Worm (Caenorhabditis elegans): Measurements from ENCODE around the gene C30G7.3.

The C30G7.3 gene

DNA sequence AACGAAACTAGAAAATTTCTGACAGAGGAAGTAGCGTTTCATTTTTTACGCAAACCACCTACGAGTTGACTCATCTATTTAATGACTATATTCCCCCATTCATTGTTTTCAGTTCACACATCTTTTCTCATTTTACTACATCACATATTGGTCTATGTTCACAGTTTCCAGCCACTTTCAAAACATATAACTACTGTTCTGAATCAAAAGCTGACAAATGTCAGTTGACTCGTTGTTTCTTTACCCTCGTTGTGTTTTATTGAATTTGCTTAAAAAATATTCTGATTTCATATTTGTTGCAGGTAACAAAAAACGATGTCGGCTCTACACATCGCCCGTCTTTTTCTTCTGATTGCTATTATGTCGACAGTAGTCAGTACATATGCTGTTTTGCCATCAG is 25.6 kb upstream of the C30G7.3 start, which contains the start of gene nlp-59:
nlp-59 (plus strand) TSS at position 301 of the 400 bp plus-strand sequence.
- no peak for TF ChIP-seq tbx-37 (GFP tag; conservative IDR thresholded peaks at IDR 0.05)
- no peak for TF ChIP-seq ceh-13 (GFP tag; optimal IDR thresholded peaks at IDR 0.05)
- no peak for TF ChIP-seq hnd-1 (tag; optimal IDR thresholded peaks at IDR 0.05)

DNA sequence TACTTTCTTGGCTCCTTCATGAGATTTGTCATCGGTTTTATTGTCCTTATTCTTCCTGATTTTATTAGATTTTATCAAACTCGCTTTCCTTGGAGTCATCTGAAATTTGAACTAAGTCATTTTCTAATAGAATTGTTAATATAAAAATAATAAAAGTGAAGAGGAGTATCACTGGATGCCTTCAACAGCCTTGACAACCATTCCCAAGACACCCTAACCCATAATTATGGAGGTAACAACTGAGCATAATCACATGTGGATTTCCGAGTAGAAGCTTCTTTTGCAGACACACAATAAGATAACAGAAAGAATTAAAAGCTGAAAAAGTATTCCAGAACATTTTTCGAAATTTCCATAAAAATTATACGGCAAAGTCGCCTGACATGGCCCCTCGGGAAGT is 10.2 kb upstream of the C30G7.3 start, which contains the start of gene F02D8.9:
F02D8.9 (minus strand) TSS at position 101 of the 400 bp plus-strand sequence.
- TF ChIP-seq ceh-13 (GFP tag; optimal IDR thresholded peaks at IDR 0.05): no peak
- no peak for TF ChIP-seq ets-7 (tag; optimal IDR thresholded peaks at IDR 0.05)
- no peak for TF ChIP-seq pes-1 (GFP tag; IDR thresholded peaks at IDR 0.05)
- TF ChIP-seq ceh-36 (tag; optimal IDR thresholded peaks at IDR 0.05): no peak

DNA sequence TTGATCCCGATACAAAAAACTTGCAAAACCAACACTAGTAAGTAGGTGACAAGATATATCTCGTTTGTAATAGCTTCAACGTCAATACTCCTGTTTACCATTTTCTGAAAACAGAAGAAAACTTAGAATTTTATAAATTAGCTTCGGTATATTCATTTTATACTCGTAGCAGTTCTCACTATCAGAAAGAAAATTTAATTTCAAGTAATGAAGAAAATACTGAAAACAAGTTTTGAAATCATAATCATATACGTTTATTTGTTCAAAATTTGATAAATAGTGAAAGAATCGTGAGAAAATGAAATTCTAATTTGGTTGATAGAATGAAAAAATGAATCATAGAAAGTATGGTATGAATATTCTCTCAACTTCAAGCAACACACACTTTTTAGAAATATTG is 9.1 kb upstream of the C30G7.3 start, which contains the start of gene C30G7.5:
C30G7.5 (minus strand) TSS at position 101 of the 400 bp plus-strand sequence.
- TF ChIP-seq pes-1 (GFP tag; IDR thresholded peaks at IDR 0.05): no peak
- TF ChIP-seq tra-4 (tag; optimal IDR thresholded peaks at IDR 0.05): no peak
- TF ChIP-seq F13C5.2 (tag; optimal IDR thresholded peaks at IDR 0.05): no peak
- no peak for TF ChIP-seq B0310.2 (tag; optimal IDR thresholded peaks at IDR 0.05)
- TF ChIP-seq ceh-13 (GFP tag; optimal IDR thresholded peaks at IDR 0.05): no peak
- TF ChIP-seq flt-1 (GFP tag; IDR thresholded peaks at IDR 0.05): no peak
- no peak for TF ChIP-seq tbx-11 (GFP tag; IDR thresholded peaks at IDR 0.05)
- no peak for TF ChIP-seq sea-1 (GFP tag; conservative IDR thresholded peaks at IDR 0.05)
- no peak for TF ChIP-seq scrt-1 (GFP tag; IDR thresholded peaks at IDR 0.05)
- TF ChIP-seq hmbx-1 (tag; optimal IDR thresholded peaks at IDR 0.05): no peak
- TF ChIP-seq ets-7 (tag; optimal IDR thresholded peaks at IDR 0.05): no peak
- no peak for TF ChIP-seq hnd-1 (tag; optimal IDR thresholded peaks at IDR 0.05)
- no peak for TF ChIP-seq tbx-37 (GFP tag; conservative IDR thresholded peaks at IDR 0.05)
- TF ChIP-seq ama-1 (optimal IDR thresholded peaks at IDR 0.05): no peak
- TF ChIP-seq hmg-4 (GFP tag; optimal IDR thresholded peaks at IDR 0.05): no peak
- TF ChIP-seq aly-1 (tag; optimal IDR thresholded peaks at IDR 0.05): no peak
- no peak for TF ChIP-seq ceh-36 (tag; optimal IDR thresholded peaks at IDR 0.05)

DNA sequence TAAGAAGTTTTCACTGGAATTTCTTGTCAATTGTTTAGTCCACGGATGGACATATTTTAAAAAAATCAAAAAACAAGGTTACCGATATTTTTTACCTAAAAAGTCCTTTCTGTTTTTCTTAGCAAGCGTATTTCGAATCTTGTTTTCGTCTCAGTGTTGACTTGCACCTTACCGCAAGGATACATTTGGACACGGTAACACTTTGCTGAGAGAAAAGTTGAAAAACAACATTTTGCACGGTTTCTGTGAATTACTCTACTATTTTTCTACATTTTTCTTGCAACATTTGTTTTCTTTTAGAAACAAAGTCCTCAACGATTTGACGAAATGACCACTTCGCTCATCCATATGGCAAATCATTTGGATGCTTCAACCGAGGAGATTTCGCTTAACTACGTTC is 4.0 kb upstream of the C30G7.3 start, which contains the start of gene hil-1:
hil-1 (plus strand) TSS at position 301 of the 400 bp plus-strand sequence.
- no peak for TF ChIP-seq tra-4 (tag; optimal IDR thresholded peaks at IDR 0.05)
- TF ChIP-seq ama-1 (optimal IDR thresholded peaks at IDR 0.05): no peak
- TF ChIP-seq hmg-4 (GFP tag; optimal IDR thresholded peaks at IDR 0.05): no peak
- no peak for TF ChIP-seq ets-7 (tag; optimal IDR thresholded peaks at IDR 0.05)
- no peak for TF ChIP-seq hmbx-1 (tag; optimal IDR thresholded peaks at IDR 0.05)
- no peak for TF ChIP-seq flt-1 (GFP tag; IDR thresholded peaks at IDR 0.05)
- no peak for TF ChIP-seq ceh-36 (tag; optimal IDR thresholded peaks at IDR 0.05)
- TF ChIP-seq hnd-1 (tag; optimal IDR thresholded peaks at IDR 0.05): no peak
- no peak for TF ChIP-seq pes-1 (GFP tag; IDR thresholded peaks at IDR 0.05)
- no peak for TF ChIP-seq B0310.2 (tag; optimal IDR thresholded peaks at IDR 0.05)
- no peak for TF ChIP-seq tbx-11 (GFP tag; IDR thresholded peaks at IDR 0.05)
- TF ChIP-seq sea-1 (GFP tag; conservative IDR thresholded peaks at IDR 0.05): no peak
- no peak for TF ChIP-seq ceh-13 (GFP tag; optimal IDR thresholded peaks at IDR 0.05)
- TF ChIP-seq aly-1 (tag; optimal IDR thresholded peaks at IDR 0.05): no peak
- TF ChIP-seq tbx-37 (GFP tag; conservative IDR thresholded peaks at IDR 0.05): no peak

DNA sequence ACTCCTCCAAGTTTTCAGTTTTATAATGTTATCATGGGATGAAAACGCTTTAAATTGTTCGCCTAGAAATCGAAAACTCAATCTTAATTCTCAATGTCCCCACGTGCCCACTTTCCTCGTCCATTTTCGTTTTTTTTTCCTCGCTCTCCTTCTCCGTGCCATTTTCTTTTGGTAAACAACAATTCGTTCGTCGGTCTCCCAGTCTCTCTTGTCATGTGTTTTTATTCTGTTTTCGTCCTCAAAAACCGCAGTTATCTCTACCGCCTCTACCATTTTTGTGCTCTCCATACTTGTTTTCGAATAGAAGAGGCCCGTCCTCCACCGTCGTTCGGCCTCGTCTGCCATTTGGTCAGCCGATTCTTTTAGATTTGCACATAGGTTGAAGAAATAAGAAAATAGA is 3.1 kb upstream of the C30G7.3 start:
- TF ChIP-seq ceh-36 (tag; optimal IDR thresholded peaks at IDR 0.05): no peak
- TF ChIP-seq hmbx-1 (tag; optimal IDR thresholded peaks at IDR 0.05): no peak
- TF ChIP-seq tra-4 (tag; optimal IDR thresholded peaks at IDR 0.05): no peak
- no peak for TF ChIP-seq pes-1 (GFP tag; IDR thresholded peaks at IDR 0.05)
- TF ChIP-seq ceh-13 (GFP tag; optimal IDR thresholded peaks at IDR 0.05): no peak
- no peak for TF ChIP-seq hnd-1 (tag; optimal IDR thresholded peaks at IDR 0.05)
- no peak for TF ChIP-seq tbx-11 (GFP tag; IDR thresholded peaks at IDR 0.05)
- TF ChIP-seq ets-7 (tag; optimal IDR thresholded peaks at IDR 0.05): no peak
- no peak for TF ChIP-seq scrt-1 (GFP tag; IDR thresholded peaks at IDR 0.05)
- TF ChIP-seq ama-1 (optimal IDR thresholded peaks at IDR 0.05): no peak
- TF ChIP-seq B0310.2 (tag; optimal IDR thresholded peaks at IDR 0.05): no peak

DNA sequence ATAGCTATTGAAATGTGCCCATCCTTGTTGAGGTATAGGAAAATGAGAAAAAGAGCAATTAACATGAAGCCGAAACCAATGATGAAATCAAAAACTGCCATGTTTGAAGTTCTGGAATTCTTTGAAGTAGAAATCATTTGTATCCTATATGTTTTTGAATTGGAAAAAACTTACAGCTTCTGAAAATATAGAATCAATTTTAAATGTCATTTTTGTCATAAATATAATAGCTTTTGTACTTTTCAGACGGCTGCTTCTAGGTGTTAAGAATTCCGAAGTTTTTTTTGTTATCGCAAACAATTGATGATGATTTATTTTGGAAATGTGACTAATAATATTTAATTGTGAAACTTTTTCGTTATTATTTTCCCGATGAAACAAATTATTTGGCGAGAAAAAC is 1.5 kb upstream of the C30G7.3 start, which contains the start of gene C30G7.4:
C30G7.4 (minus strand) TSS at position 101 of the 400 bp plus-strand sequence.
- TF ChIP-seq tra-4 (tag; optimal IDR thresholded peaks at IDR 0.05) (no peak), scrt-1 (GFP tag; IDR thresholded peaks at IDR 0.05) (no peak), hnd-1 (tag; optimal IDR thresholded peaks at IDR 0.05) (no peak), hmbx-1 (tag; optimal IDR thresholded peaks at IDR 0.05) (no peak), tbx-11 (GFP tag; IDR thresholded peaks at IDR 0.05) (no peak), sea-1 (GFP tag; conservative IDR thresholded peaks at IDR 0.05) (no peak), B0310.2 (tag; optimal IDR thresholded peaks at IDR 0.05) (no peak), ets-7 (tag; optimal IDR thresholded peaks at IDR 0.05) (no peak), F13C5.2 (tag; optimal IDR thresholded peaks at IDR 0.05) (no peak), hmg-4 (GFP tag; optimal IDR thresholded peaks at IDR 0.05) (no peak), pes-1 (GFP tag; IDR thresholded peaks at IDR 0.05) (no peak), ceh-13 (GFP tag; optimal IDR thresholded peaks at IDR 0.05) (no peak), ceh-36 (tag; optimal IDR thresholded peaks at IDR 0.05) (no peak), ama-1 (optimal IDR thresholded peaks at IDR 0.05) (no peak), aly-1 (tag; optimal IDR thresholded peaks at IDR 0.05) (no peak), tbx-37 (GFP tag; conservative IDR thresholded peaks at IDR 0.05) (no peak), flt-1 (GFP tag; IDR thresholded peaks at IDR 0.05) (no peak)

DNA sequence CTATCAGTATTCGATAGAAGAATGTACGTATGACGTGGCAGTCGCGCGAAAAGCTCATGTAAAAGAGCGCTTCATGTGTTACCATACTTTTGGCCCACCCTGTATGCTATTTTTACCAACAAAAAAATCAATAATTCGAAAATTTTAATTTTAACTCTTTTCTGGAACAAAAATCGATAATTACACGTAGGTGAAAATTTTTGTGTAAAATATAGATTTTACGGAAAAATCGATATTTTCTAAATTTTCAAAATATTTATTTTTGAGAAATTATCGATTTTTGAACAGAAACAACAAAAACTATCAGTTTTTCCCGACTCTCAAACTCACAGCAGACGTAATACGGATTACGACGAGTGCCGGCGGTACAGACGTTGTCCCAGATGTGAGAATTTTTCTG is 380 bp downstream of the C30G7.3 start:
- TF ChIP-seq B0310.2 (tag; optimal IDR thresholded peaks at IDR 0.05) (no peak), hmg-4 (GFP tag; optimal IDR thresholded peaks at IDR 0.05) (no peak), flt-1 (GFP tag; IDR thresholded peaks at IDR 0.05) (no peak), F13C5.2 (tag; optimal IDR thresholded peaks at IDR 0.05) (no peak), ceh-13 (GFP tag; optimal IDR thresholded peaks at IDR 0.05) (no peak), pes-1 (GFP tag; IDR thresholded peaks at IDR 0.05) (no peak)

DNA sequence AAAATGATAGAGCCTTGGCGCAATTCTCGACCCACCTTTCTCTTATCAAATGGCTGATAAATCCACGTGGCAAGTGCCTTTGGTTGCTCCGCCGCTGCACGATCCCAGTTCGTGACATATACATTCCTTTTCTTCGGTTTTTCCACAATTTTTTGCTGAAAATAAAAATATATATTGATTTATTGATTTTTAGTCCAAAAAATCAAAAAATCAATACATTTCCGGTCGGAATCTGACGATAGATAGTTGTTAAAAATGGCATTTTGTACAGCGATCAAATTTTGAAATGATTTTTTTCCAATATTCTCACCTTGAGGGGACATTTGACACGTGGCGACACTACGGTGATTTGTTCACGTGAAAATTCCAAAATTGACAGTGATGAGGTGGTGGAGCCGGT is 1.7 kb downstream of the C30G7.3 start:
- no peak for TF ChIP-seq hmbx-1 (tag; optimal IDR thresholded peaks at IDR 0.05)
- no peak for TF ChIP-seq tbx-37 (GFP tag; conservative IDR thresholded peaks at IDR 0.05)
- TF ChIP-seq pes-1 (GFP tag; IDR thresholded peaks at IDR 0.05): no peak
- TF ChIP-seq aly-1 (tag; optimal IDR thresholded peaks at IDR 0.05): no peak
- no peak for TF ChIP-seq hnd-1 (tag; optimal IDR thresholded peaks at IDR 0.05)
- TF ChIP-seq ama-1 (optimal IDR thresholded peaks at IDR 0.05): no peak
- no peak for TF ChIP-seq B0310.2 (tag; optimal IDR thresholded peaks at IDR 0.05)
- no peak for TF ChIP-seq ceh-13 (GFP tag; optimal IDR thresholded peaks at IDR 0.05)
- no peak for TF ChIP-seq F13C5.2 (tag; optimal IDR thresholded peaks at IDR 0.05)
- TF ChIP-seq flt-1 (GFP tag; IDR thresholded peaks at IDR 0.05): no peak
- TF ChIP-seq sea-1 (GFP tag; conservative IDR thresholded peaks at IDR 0.05): no peak
- no peak for TF ChIP-seq ets-7 (tag; optimal IDR thresholded peaks at IDR 0.05)

Measured in whole organism, early embryonic.